Worm (Caenorhabditis elegans): ENCODE data around the gene mrpl-36.

DNA sequence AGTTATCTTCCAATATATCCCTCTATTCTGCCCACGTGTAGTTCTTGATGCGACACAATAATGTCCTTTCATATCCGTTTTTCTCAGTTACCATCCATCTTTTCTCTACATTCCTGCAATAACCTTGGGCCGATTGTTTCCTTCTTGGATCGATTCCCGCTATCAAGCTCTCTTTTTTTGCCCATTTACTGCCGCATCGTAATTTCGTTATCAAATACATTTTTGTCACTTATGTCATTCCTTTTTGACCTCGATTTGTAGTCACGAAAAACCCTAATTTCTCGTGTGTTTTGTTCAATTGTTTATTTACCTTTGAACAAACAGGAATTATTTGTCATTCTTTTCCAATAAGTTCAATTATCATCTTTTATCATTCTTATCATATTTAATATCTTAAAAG, 2.0 kb upstream of the mrpl-36 start:
- no peak for TF ChIP-seq lin-39 (tag; optimal IDR thresholded peaks at IDR 0.05)
- no peak for TF ChIP-seq elt-1 (tag; optimal IDR thresholded peaks at IDR 0.05)

Data from whole organism, L2 larva.